Worm (Caenorhabditis elegans) whole organism, early embryonic: ENCODE results near the gene lov-1.

ENCODE experiments used
- ama-1 ChIP-seq: fragments of 150-350 bp; optimal IDR thresholded peaks from 2 replicates; lab custom pipeline; 2014
- ceh-13 ChIP-seq: fragments of 200-800 bp; sonication (Bioruptor generic); optimal IDR thresholded peaks from 2 replicates; lab custom pipeline; 2018; ENCODE audit warnings: mild to moderate bottlenecking, missing genetic modification characterization, missing compliant biosample characterization
- hmbx-1 ChIP-seq: sonication (generic microtip); optimal IDR thresholded peaks from 2 replicates; lab custom pipeline; 2016; ENCODE audit warnings: mild to moderate bottlenecking, missing genetic modification characterization, missing compliant biosample characterization
- hmg-4 ChIP-seq: fragments of 200-800 bp; sonication (Bioruptor generic); optimal IDR thresholded peaks from 2 replicates; lab custom pipeline; 2018; ENCODE audit warnings: mild to moderate bottlenecking, missing genetic modification characterization, missing compliant biosample characterization
- pes-1 ChIP-seq: fragments of 200-800 bp; sonication (Bioruptor generic); IDR thresholded peaks from 2 replicates; pipeline ENCODE4 v1.3.6; 2022; ENCODE audit warnings: missing genetic modification reagents, missing genetic modification characterization, missing compliant biosample characterization

ce11 chrII:10146488-10146887 lies 24.9 kb upstream of the lov-1 start, which contains the start of gene pax-3:
- TF ChIP-seq ama-1 (lab: Kevin White, UChicago), result no peak
- no peak for TF ChIP-seq pes-1 (GFP tag; lab: Robert Waterston, UW)
- no peak for TF ChIP-seq hmbx-1
- no peak for TF ChIP-seq ceh-13 (GFP tag; lab: Kevin White, UChicago)
- no peak for TF ChIP-seq hmg-4 (GFP tag; lab: Kevin White, UChicago)
